Fruit fly (Drosophila melanogaster) whole organism, adult: ENCODE results near the gene CG31548.

Experiments used
- CG11617 ChIP-seq: fragments of 200-800 bp; sonication (Bioruptor generic); optimal IDR thresholded peaks from 2 replicates; lab custom pipeline; 2017; ENCODE audit warnings: mild to moderate bottlenecking, missing biosample characterization, missing genetic modification reagents, missing genetic modification characterization
- CG12768 ChIP-seq: fragments of 200-800 bp; sonication (Bioruptor generic); optimal IDR thresholded peaks from 2 replicates; lab custom pipeline; 2017; ENCODE audit warnings: missing biosample characterization, missing genetic modification characterization, mild to moderate bottlenecking, moderate library complexity, missing genetic modification reagents
- CG14711 ChIP-seq: fragments of 200-800 bp; sonication (Bioruptor generic); optimal IDR thresholded peaks from 2 replicates; lab custom pipeline; 2018; ENCODE audit warnings: missing biosample characterization, mild to moderate bottlenecking, missing genetic modification characterization, moderate library complexity
- CG1620 ChIP-seq: fragments of 200-800 bp; sonication (Bioruptor generic); optimal IDR thresholded peaks from 2 replicates; lab custom pipeline; 2016; ENCODE audit warnings: missing biosample characterization, missing genetic modification characterization
- CG33017 ChIP-seq: fragments of 200-800 bp; sonication (Bioruptor generic); optimal IDR thresholded peaks from 2 replicates; lab custom pipeline; 2018; ENCODE audit warnings: missing biosample characterization, mild to moderate bottlenecking, missing genetic modification characterization, moderate library complexity
- CG5204 ChIP-seq: fragments of 200-800 bp; sonication (Bioruptor generic); optimal IDR thresholded peaks from 2 replicates; lab custom pipeline; 2016; ENCODE audit warnings: missing biosample characterization, missing genetic modification characterization
- CG7045 ChIP-seq: fragments of 200-800 bp; sonication (Bioruptor generic); optimal IDR thresholded peaks from 2 replicates; lab custom pipeline; 2017; ENCODE audit warnings: missing biosample characterization, mild to moderate bottlenecking, missing genetic modification characterization
- CG7101 ChIP-seq: fragments of 200-800 bp; sonication (Bioruptor generic); optimal IDR thresholded peaks from 2 replicates; lab custom pipeline; 2018; ENCODE audit warnings: missing biosample characterization, mild to moderate bottlenecking, missing genetic modification characterization, moderate library complexity
- Clk ChIP-seq: fragments of 200-800 bp; sonication (Bioruptor generic); optimal IDR thresholded peaks from 2 replicates; lab custom pipeline; 2017; ENCODE audit warnings: missing biosample characterization, missing genetic modification characterization
- Crg-1 ChIP-seq: fragments of 200-800 bp; sonication (Bioruptor generic); optimal IDR thresholded peaks from 2 replicates; lab custom pipeline; 2016; ENCODE audit warnings: missing biosample characterization, missing genetic modification characterization
- Hr96 ChIP-seq: fragments of 200-800 bp; sonication (Bioruptor generic); optimal IDR thresholded peaks from 2 replicates; lab custom pipeline; 2016; ENCODE audit warnings: missing biosample characterization, missing genetic modification characterization
- Mnt ChIP-seq: fragments of 200-800 bp; sonication (Bioruptor generic); optimal IDR thresholded peaks from 2 replicates; lab custom pipeline; 2016; ENCODE audit warnings: missing biosample characterization, mild to moderate bottlenecking, missing genetic modification characterization
- bab1 ChIP-seq: fragments of 200-800 bp; sonication (Bioruptor generic); optimal IDR thresholded peaks from 3 replicates; lab custom pipeline; 2019; ENCODE audit warnings: missing biosample characterization, mild to moderate bottlenecking, missing genetic modification characterization, moderate library complexity
- cic ChIP-seq: fragments of 200-800 bp; sonication (Bioruptor generic); optimal IDR thresholded peaks from 2 replicates; lab custom pipeline; 2017; ENCODE audit warnings: missing biosample characterization, mild to moderate bottlenecking, missing genetic modification characterization, moderate library complexity
- cnc ChIP-seq, 2 experiments: fragments of >200 bp; optimal IDR thresholded peaks; 2 replicates each; lab custom pipeline; 2017
- kay ChIP-seq: fragments of 200-800 bp; sonication (Bioruptor generic); peaks from one replicate; lab custom pipeline; 2016; ENCODE audit warnings: missing biosample characterization, missing genetic modification characterization, borderline replicate concordance
- ovo ChIP-seq: fragments of 200-800 bp; sonication (Bioruptor generic); optimal IDR thresholded peaks from 2 replicates; lab custom pipeline; 2016; ENCODE audit warnings: missing biosample characterization, missing genetic modification characterization
- pad ChIP-seq: fragments of 200-800 bp; sonication (Bioruptor generic); optimal IDR thresholded peaks from 3 replicates; lab custom pipeline; 2017; ENCODE audit warnings: missing biosample characterization, missing genetic modification characterization, mild to moderate bottlenecking, moderate library complexity, missing genetic modification reagents
- tj ChIP-seq: fragments of 200-800 bp; sonication (Bioruptor generic); optimal IDR thresholded peaks from 3 replicates; lab custom pipeline; 2017; ENCODE audit warnings: missing biosample characterization, mild to moderate bottlenecking, missing genetic modification characterization, moderate library complexity
- toe ChIP-seq: fragments of 200-800 bp; sonication (Bioruptor generic); optimal IDR thresholded peaks from 2 replicates; lab custom pipeline; 2016; ENCODE audit warnings: missing biosample characterization, missing genetic modification characterization

CG31548 gene

DNA sequence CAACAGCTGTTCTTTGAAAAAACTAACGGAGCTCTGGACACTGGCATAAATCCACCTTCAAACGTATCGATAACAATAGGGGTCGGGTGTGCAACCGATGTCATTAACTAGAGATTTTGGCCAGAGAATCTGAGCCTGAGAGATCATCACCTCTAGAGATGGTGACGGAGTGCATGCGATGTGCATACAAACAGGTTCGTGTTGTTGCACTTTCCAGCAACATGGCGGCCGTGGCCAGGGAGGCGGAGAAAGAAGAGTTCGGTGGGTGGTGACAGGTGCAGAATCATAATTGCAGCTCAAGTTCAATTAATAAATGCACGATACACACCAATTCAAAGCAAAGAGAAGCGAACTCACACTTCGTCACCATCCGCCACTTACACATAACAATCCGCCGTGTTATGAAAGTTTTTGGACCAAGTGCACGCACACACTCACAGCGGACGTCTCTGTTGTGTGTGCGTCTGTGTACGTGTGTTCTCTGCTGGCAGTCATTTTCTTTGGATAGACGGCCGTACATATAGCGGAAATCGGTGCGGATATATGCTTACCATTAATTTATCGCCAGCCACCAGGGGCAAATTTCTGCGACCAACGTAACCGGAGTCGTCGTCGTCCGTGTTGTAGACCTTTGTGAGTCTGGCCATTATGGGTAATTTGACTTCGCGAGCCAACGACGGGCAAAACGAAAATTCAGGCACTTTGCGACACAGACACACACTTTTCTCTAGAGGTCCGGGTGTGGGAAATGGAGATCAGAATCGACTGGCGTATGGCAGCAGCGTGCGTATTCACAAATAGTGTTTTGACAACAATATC, 22.5 kb upstream of the CG31548 start:
- TF ChIP-seq Mnt (GFP tag; lab: Kevin White, UChicago), result no peak
- no peak for TF ChIP-seq CG11617 (GFP tag; lab: Kevin White, UChicago)
- peak; percentile 22 for TF ChIP-seq bab1 (GFP tag; lab: Kevin White, UChicago)
- TF ChIP-seq CG12768 (GFP tag; lab: Kevin White, UChicago), result peak; percentile 32
- TF ChIP-seq CG1620, result no peak
- TF ChIP-seq cic (GFP tag; lab: Kevin White, UChicago), result peak; percentile 35
- peak; percentile 77 for TF ChIP-seq ovo

dm6 chr3R:5654692-5655181, 18.1 kb upstream of the CG31548 start, which contains the start of the genes elm and MED27:
TSS of gene elm (minus strand) at chr3R:5654861.
TSS of gene MED27 (plus strand) at chr3R:5655139.
- TF ChIP-seq Mnt (GFP tag; lab: Kevin White, UChicago) (peak; percentile 87), Clk (GFP tag; lab: Kevin White, UChicago) (peak; percentile 87), CG11617 (GFP tag; lab: Kevin White, UChicago) (peak; percentile 94), pad (GFP tag; lab: Kevin White, UChicago) (peak; percentile 80), cic (GFP tag; lab: Kevin White, UChicago) (peak; percentile 61), Crg-1 (GFP tag; lab: Kevin White, UChicago) (peak; percentile 90), CG7101 (tag; lab: Kevin White, UChicago) (peak; percentile 92), ovo (peak; percentile 97), kay (GFP tag; lab: Kevin White, UChicago) (no peak), tj (peak; percentile 86), CG33017 (tag; lab: Kevin White, UChicago) (peak; percentile 84), Hr96 (peak; percentile 87), CG12768 (GFP tag; lab: Kevin White, UChicago) (peak; percentile 90), CG7045 (GFP tag; lab: Kevin White, UChicago) (peak; percentile 91), toe (GFP tag; lab: Kevin White, UChicago) (peak; percentile 98), CG1620 (peak; percentile 98), bab1 (GFP tag; lab: Kevin White, UChicago) (peak; percentile 90), CG14711 (tag; lab: Kevin White, UChicago) (peak; percentile 84), CG5204 (no peak), cnc (optimal IDR thresholded peaks at IDR 0.05; lab: Kevin White, UChicago) (no peak)

DNA sequence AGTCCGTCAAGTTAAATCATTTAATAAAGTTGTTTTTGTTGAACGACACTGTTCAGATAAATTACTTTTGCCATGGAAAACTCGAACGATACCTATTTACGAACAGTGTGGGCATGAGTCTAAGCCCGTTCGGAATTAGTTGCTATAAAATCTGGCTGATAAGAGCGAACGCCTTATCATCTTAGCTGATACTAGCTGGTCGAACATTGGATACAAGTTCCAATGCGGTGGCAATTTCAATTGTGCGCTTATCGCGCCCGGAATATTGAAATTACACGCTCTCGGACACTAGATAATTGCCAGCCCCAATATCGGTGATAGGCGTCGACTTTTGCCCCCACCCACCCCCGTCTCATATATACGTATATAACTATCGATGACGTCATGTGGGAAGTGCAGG, 17.2 kb upstream of the CG31548 start:
- TF ChIP-seq cic (GFP tag; lab: Kevin White, UChicago), result peak; percentile 48
- TF ChIP-seq CG33017 (tag; lab: Kevin White, UChicago), result no peak

dm6 chr3R:5649903-5650302, 13.3 kb upstream of the CG31548 start:
- TF ChIP-seq CG7101 (tag; lab: Kevin White, UChicago) (no peak), cnc (optimal IDR thresholded peaks at IDR 0.05; lab: Kevin White, UChicago) (no peak), kay (GFP tag; lab: Kevin White, UChicago) (no peak), cic (GFP tag; lab: Kevin White, UChicago) (no peak), CG11617 (GFP tag; lab: Kevin White, UChicago) (no peak), toe (GFP tag; lab: Kevin White, UChicago) (no peak), pad (GFP tag; lab: Kevin White, UChicago) (no peak), Mnt (GFP tag; lab: Kevin White, UChicago) (no peak), CG33017 (tag; lab: Kevin White, UChicago) (no peak), tj (no peak)

- TF ChIP-seq ovo, result peak; percentile 56
- TF ChIP-seq tj, result peak; percentile 96
- peak; percentile 72 for TF ChIP-seq CG1620
- TF ChIP-seq bab1 (GFP tag; lab: Kevin White, UChicago), result peak; percentile 42
- TF ChIP-seq kay (GFP tag; lab: Kevin White, UChicago), result no peak
- TF ChIP-seq CG7101 (tag; lab: Kevin White, UChicago), result peak; percentile 75
- peak; percentile 56 for TF ChIP-seq pad (GFP tag; lab: Kevin White, UChicago)
- TF ChIP-seq Crg-1 (GFP tag; lab: Kevin White, UChicago), result peak; percentile 60
- TF ChIP-seq Mnt (GFP tag; lab: Kevin White, UChicago), result peak; percentile 26
- TF ChIP-seq toe (GFP tag; lab: Kevin White, UChicago), result peak; percentile 61
- TF ChIP-seq CG5204, result no peak
- TF ChIP-seq cnc (optimal IDR thresholded peaks at IDR 0.05; lab: Kevin White, UChicago), result no peak
- TF ChIP-seq CG12768 (GFP tag; lab: Kevin White, UChicago), result peak; percentile 39
- TF ChIP-seq CG33017 (tag; lab: Kevin White, UChicago), result peak; percentile 54
- peak; percentile 86 for TF ChIP-seq CG11617 (GFP tag; lab: Kevin White, UChicago)
- peak; percentile 60 for TF ChIP-seq Hr96
- peak; percentile 29 for TF ChIP-seq CG7045 (GFP tag; lab: Kevin White, UChicago)
- TF ChIP-seq CG14711 (tag; lab: Kevin White, UChicago), result peak; percentile 60
- peak; percentile 33 for TF ChIP-seq cic (GFP tag; lab: Kevin White, UChicago)
- peak; percentile 37 for TF ChIP-seq Clk (GFP tag; lab: Kevin White, UChicago)
Measured at dm6 chr3R:5648569-5649476, 12.2 kb upstream of the CG31548 start, which contains the start of the genes MTA1-like and Sec23. TSS of gene MTA1-like (minus strand) at chr3R:5648738. TSS of gene Sec23 (plus strand) at chr3R:5649065.
